Worm (Caenorhabditis elegans): Measurements from ENCODE around the gene B0218.7.
A peak's percentile ranks its signal among the peaks of the same experiment; 100 is the strongest.

The B0218.7 gene

DNA sequence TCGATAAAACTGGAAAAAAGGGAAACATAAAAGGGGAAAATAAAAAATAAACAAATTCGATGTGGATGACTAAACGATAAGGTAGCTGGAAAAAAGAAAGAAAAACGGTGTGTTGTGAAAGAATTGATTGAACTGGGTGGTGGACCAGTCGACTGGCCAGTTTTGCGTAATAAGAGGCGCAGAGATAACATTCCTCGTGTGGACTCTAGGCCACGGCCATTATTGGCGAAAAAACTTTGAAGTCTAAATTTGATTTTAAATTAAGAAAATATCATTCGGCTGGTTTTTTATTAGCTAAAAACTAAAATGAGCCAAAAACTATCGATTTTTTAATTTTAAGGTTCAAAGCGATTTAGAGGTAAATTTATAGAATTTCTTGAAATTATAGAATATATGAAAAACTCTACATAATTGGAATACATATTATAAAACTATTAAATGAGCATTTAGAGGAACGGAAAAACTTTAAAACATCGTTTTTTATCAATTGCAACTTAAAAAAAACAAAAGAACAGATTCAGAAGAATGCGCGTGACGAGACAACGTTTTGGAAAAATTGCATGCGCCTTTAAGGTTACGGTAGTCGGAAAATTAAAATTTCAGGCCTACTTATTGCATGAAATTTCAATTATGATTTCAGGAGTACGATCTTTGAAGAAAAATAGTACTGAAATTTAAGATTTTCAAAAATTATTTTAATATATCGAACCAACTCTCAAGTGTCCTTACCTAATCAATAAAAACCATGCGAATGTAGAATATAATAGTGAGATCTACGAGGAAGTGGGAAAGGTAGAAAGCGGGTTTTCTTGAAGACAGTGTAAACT is 39.6 kb upstream of the B0218.7 start, which contains the start of gene hgrs-1:
TSS of gene hgrs-1 (minus strand) at position 777 of the 827 bp plus-strand sequence.
- TF ChIP-seq nhr-129 (tag; optimal IDR thresholded peaks at IDR 0.05) (no peak), R02D3.7 (tag; optimal IDR thresholded peaks at IDR 0.05) (no peak), nhr-25 (tag; optimal IDR thresholded peaks at IDR 0.05) (no peak), C34F6.9 (tag; optimal IDR thresholded peaks at IDR 0.05) (peak; percentile 46), fos-1 (tag; optimal IDR thresholded peaks at IDR 0.05) (peak; percentile 43), sma-9 (GFP tag; optimal IDR thresholded peaks at IDR 0.05) (no peak), sma-9 (tag; optimal IDR thresholded peaks at IDR 0.05) (no peak)

DNA sequence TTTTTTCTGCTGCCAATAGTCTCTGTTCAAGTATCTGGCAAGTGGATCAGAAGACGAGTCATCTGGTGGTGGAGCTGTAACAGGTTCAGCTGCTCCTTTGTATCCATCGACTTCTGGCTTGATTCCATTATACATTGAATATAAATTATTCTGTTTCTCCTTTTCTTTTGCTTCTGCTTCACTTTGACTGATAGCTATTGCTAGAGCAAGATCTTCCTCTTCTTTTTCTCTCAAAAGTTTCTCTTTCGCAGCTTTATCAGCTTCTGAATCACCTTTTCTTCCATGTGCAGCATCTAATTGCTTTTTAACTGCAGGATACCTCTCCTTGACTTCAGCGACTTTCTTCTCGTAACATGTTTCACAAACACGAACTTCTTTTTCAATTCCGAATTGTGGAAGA is 37.7 kb upstream of the B0218.7 start:
- TF ChIP-seq ZK546.5 (tag; optimal IDR thresholded peaks at IDR 0.05) (no peak), nhr-10 (tag; optimal IDR thresholded peaks at IDR 0.05) (no peak), ztf-4 (tag; optimal IDR thresholded peaks at IDR 0.05) (no peak), mbf-1 (tag; optimal IDR thresholded peaks at IDR 0.05) (no peak), nhr-11 (tag; optimal IDR thresholded peaks at IDR 0.05) (no peak), ceh-16 (tag; optimal IDR thresholded peaks at IDR 0.05) (no peak), zag-1 (tag; optimal IDR thresholded peaks at IDR 0.05) (no peak), egl-27 (tag; optimal IDR thresholded peaks at IDR 0.05) (no peak), fos-1 (tag; optimal IDR thresholded peaks at IDR 0.05) (no peak), elt-1 (tag; optimal IDR thresholded peaks at IDR 0.05) (no peak), nhr-25 (tag; optimal IDR thresholded peaks at IDR 0.05) (no peak), lin-13 (GFP tag; optimal IDR thresholded peaks at IDR 0.05) (no peak), ama-1 (optimal IDR thresholded peaks at IDR 0.05) (no peak)

DNA sequence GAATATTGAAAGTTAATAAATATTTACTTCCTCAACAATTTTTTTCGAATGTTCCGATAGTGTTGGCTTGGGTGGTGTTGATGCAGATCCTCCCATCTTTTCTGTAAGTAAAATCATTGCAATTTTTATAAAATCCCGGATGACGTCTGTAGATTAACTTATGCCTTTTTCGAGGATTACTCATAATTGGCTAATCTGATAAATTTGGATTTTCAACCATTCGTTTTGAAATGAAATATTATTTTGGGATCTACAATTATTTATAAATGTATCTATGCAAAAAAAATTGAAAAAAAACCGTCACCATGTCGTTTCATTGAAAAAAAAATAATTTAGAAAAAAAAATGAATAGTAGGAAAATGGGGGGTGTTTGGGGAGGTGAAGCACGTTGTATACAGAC is 35.3 kb upstream of the B0218.7 start, which contains the start of gene glrx-22:
TSS of gene glrx-22 (minus strand) at position 101 of the 400 bp plus-strand sequence.
- no peak for TF ChIP-seq sem-4 (tag; optimal IDR thresholded peaks at IDR 0.05)
- TF ChIP-seq gmeb-1 (tag; optimal IDR thresholded peaks at IDR 0.05): no peak
- TF ChIP-seq ama-1 (optimal IDR thresholded peaks at IDR 0.05): no peak
- TF ChIP-seq crh-2 (tag; optimal IDR thresholded peaks at IDR 0.05): no peak
- no peak for TF ChIP-seq nhr-237 (tag; optimal IDR thresholded peaks at IDR 0.05)
- TF ChIP-seq skn-1 (tag; optimal IDR thresholded peaks at IDR 0.05): no peak
- TF ChIP-seq lsy-2 (tag; optimal IDR thresholded peaks at IDR 0.05): no peak
- TF ChIP-seq sma-3 (GFP tag; optimal IDR thresholded peaks at IDR 0.05): no peak
- TF ChIP-seq ztf-1 (GFP tag; conservative IDR thresholded peaks at IDR 0.05): no peak
- TF ChIP-seq R02D3.7 (tag; optimal IDR thresholded peaks at IDR 0.05): no peak
- TF ChIP-seq zag-1 (tag; optimal IDR thresholded peaks at IDR 0.05): no peak
- TF ChIP-seq blmp-1 (tag; optimal IDR thresholded peaks at IDR 0.05; ENCODE audit: insufficient read depth): no peak
- TF ChIP-seq dmd-4 (tag; optimal IDR thresholded peaks at IDR 0.05): no peak
- no peak for TF ChIP-seq elt-1 (tag; optimal IDR thresholded peaks at IDR 0.05)
- no peak for TF ChIP-seq nhr-10 (tag; optimal IDR thresholded peaks at IDR 0.05)
- no peak for TF ChIP-seq unc-62 (GFP tag; optimal IDR thresholded peaks at IDR 0.05)
- no peak for TF ChIP-seq ZK546.5 (tag; optimal IDR thresholded peaks at IDR 0.05)
- TF ChIP-seq mab-5 (tag; optimal IDR thresholded peaks at IDR 0.05): no peak
- TF ChIP-seq Y55F3AM.14 (GFP tag; optimal IDR thresholded peaks at IDR 0.05): no peak

DNA sequence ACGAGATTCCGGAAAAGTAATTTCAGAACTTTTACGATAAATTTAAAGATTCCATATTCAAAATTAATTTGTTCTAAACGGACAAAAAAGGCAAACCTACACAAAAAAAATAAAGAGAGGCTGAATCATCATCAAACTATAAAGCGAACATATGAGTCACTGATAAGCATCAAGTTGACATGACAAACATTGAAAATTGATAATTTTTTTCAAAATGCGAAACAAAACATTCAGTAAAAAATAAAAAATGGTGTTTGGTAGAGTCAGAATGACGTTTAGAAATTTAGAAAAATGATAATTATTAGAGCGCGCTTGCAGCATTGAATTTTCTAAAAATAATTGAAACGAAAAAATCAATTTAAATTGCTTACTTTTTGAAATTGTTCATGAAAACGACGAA is 34.0 kb upstream of the B0218.7 start:
- TF ChIP-seq F13H6.1 (tag; optimal IDR thresholded peaks at IDR 0.05) (no peak), fos-1 (tag; optimal IDR thresholded peaks at IDR 0.05) (peak; percentile 94), gmeb-1 (tag; optimal IDR thresholded peaks at IDR 0.05) (no peak), crh-2 (tag; optimal IDR thresholded peaks at IDR 0.05) (peak; percentile 8), lin-11 (tag; optimal IDR thresholded peaks at IDR 0.05) (no peak)

DNA sequence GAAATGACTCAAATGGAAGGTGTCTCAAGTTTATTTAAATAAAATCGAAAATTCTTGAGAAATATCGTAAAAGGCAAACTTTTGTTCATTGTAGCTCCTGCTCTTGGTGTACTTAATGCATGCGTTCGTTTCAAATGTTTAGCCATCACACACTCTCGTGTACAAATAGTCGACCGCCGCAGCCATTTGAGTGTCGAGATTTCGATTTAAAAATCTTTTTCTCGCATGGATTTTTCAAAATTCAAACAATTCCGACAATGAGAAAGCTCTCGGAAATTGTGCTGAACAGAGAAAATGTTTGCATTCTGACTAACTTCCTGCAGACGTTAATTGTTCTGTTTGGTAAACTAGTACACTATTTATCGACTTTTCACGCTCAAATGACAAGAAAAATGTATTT is 33.4 kb upstream of the B0218.7 start:
- no peak for TF ChIP-seq mbf-1 (tag; optimal IDR thresholded peaks at IDR 0.05)
- no peak for TF ChIP-seq mab-5 (tag; optimal IDR thresholded peaks at IDR 0.05)
- TF ChIP-seq C34F6.9 (tag; optimal IDR thresholded peaks at IDR 0.05): no peak
- TF ChIP-seq aly-2 (tag; optimal IDR thresholded peaks at IDR 0.05): no peak
- TF ChIP-seq mdl-1 (tag; optimal IDR thresholded peaks at IDR 0.05): no peak
- TF ChIP-seq sma-9 (GFP tag; optimal IDR thresholded peaks at IDR 0.05): no peak
- TF ChIP-seq sma-9 (tag; optimal IDR thresholded peaks at IDR 0.05): no peak
- no peak for TF ChIP-seq peb-1 (tag; optimal IDR thresholded peaks at IDR 0.05)
- TF ChIP-seq ama-1 (optimal IDR thresholded peaks at IDR 0.05): no peak
- TF ChIP-seq lin-11 (tag; optimal IDR thresholded peaks at IDR 0.05): no peak
- TF ChIP-seq elt-3 (tag; optimal IDR thresholded peaks at IDR 0.05): no peak
- no peak for TF ChIP-seq ztf-11 (tag; optimal IDR thresholded peaks at IDR 0.05)
- TF ChIP-seq unc-55 (GFP tag; optimal IDR thresholded peaks at IDR 0.05): no peak
- TF ChIP-seq nhr-12 (tag; optimal IDR thresholded peaks at IDR 0.05): no peak
- TF ChIP-seq ceh-82 (tag; optimal IDR thresholded peaks at IDR 0.05): no peak
- no peak for TF ChIP-seq nhr-129 (tag; optimal IDR thresholded peaks at IDR 0.05)
- no peak for TF ChIP-seq gmeb-1 (tag; optimal IDR thresholded peaks at IDR 0.05)
- no peak for TF ChIP-seq nhr-25 (tag; optimal IDR thresholded peaks at IDR 0.05)
- no peak for TF ChIP-seq ceh-16 (tag; optimal IDR thresholded peaks at IDR 0.05)
- TF ChIP-seq nhr-237 (tag; optimal IDR thresholded peaks at IDR 0.05): no peak
